Worm (Caenorhabditis elegans) whole organism, late embryonic: Measurements from ENCODE around the gene ZK742.7.

ENCODE experiments used
- che-1 ChIP-seq: sonication (generic microtip); optimal IDR thresholded peaks from 2 replicates; lab custom pipeline; 2016; ENCODE audit warnings: mild to moderate bottlenecking, missing genetic modification characterization, missing compliant biosample characterization
- fkh-10 ChIP-seq: fragments of 150-350 bp; optimal IDR thresholded peaks from 2 replicates; lab custom pipeline; 2014; ENCODE audit warnings: missing biosample characterization, missing genetic modification reagents, missing genetic modification characterization
- pax-1 ChIP-seq: fragments of 150-350 bp; optimal IDR thresholded peaks from 2 replicates; lab custom pipeline; 2014; ENCODE audit warnings: missing biosample characterization, missing genetic modification characterization
- pha-4 ChIP-seq: fragments of 150-350 bp; optimal IDR thresholded peaks from 2 replicates; lab custom pipeline; 2018; ENCODE audit warnings: missing biosample characterization, missing genetic modification reagents, missing genetic modification characterization
- pqm-1 ChIP-seq: sonication (generic microtip); optimal IDR thresholded peaks from 2 replicates; lab custom pipeline; 2016; ENCODE audit warnings: missing genetic modification characterization, missing compliant biosample characterization
- tbx-2 ChIP-seq: sonication (generic microtip); optimal IDR thresholded peaks from 2 replicates; lab custom pipeline; 2016; ENCODE audit warnings: missing genetic modification characterization, missing compliant biosample characterization
- unc-3 ChIP-seq, 2 experiments: fragments of 200-800 bp in 1 of 2; sonication (Bioruptor generic) in 1 of 2; sonication (generic microtip) in 1 of 2; conservative IDR thresholded peaks in 1 of 2; optimal IDR thresholded peaks in 1 of 2; 2 replicates each; pipeline versions ENCODE4 v1.3.6 to Lab custom; 2016 to 2022; ENCODE audit warnings: missing compliant biosample characterization in 2 of 2, missing genetic modification characterization in 2 of 2, missing genetic modification reagents in 1 of 2
- unc-86 ChIP-seq: sonication (generic microtip); optimal IDR thresholded peaks from 2 replicates; lab custom pipeline; 2016; ENCODE audit warnings: missing genetic modification characterization, missing compliant biosample characterization

DNA sequence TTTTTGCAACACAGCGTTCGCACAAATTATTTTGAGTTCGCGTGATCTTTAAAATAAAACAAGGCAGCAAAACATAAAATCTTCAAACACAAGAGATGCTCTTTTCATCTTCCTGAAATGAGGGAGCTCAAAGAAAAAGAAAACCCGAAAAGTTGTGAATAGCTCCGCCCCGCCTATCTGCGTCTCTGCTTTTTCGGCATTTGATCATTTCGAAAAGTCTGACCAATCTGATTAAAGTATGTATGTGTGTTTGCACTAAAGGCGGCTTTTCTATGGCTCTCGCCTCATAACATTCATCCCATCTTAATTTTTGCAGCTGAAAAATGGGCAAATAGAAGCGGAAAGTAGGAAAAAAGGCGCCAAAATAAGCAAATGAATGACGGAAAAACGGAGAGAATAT, 21.4 kb downstream of the ZK742.7 start:
- TF ChIP-seq unc-86 (tag; lab: Kevin White, UChicago) (no peak), pha-4 (tag; lab: Kevin White, UChicago) (no peak), fkh-10 (GFP tag; lab: Kevin White, UChicago) (no peak), tbx-2 (no peak), che-1 (tag; lab: Kevin White, UChicago) (no peak), pax-1 (tag; lab: Kevin White, UChicago) (no peak), pqm-1 (tag; lab: Kevin White, UChicago) (no peak), unc-3 (GFP tag; conservative IDR thresholded peaks at IDR 0.05; lab: Robert Waterston, UW) (no peak), unc-3 (tag; optimal IDR thresholded peaks at IDR 0.05; lab: Kevin White, UChicago) (no peak)
